Worm (Caenorhabditis elegans) whole organism, L4 larva: ENCODE measurements around the gene C31H1.5.
A peak's percentile ranks its signal among the peaks of the same experiment; 100 is the strongest.

Experiments
- D1046.2 ChIP-seq: fragments of 200-800 bp; sonication (Bioruptor generic); IDR thresholded peaks from 2 replicates; pipeline ENCODE4 v1.3.6; 2022; ENCODE audit warnings: missing genetic modification characterization, missing compliant biosample characterization
- F10B5.3 ChIP-seq: sonication (generic microtip); optimal IDR thresholded peaks from 2 replicates; lab custom pipeline; 2016; ENCODE audit warnings: mild to moderate bottlenecking, missing genetic modification characterization, missing compliant biosample characterization
- F26F4.8 ChIP-seq: fragments of 200-800 bp; sonication (Bioruptor generic); conservative IDR thresholded peaks from 2 replicates; pipeline ENCODE4 v1.3.6; 2022; ENCODE audit warnings: missing genetic modification characterization, missing compliant biosample characterization
- F44E2.7 ChIP-seq: fragments of 200-800 bp; sonication (Bioruptor generic); IDR thresholded peaks from 2 replicates; pipeline ENCODE4 v2.1.2; 2022; ENCODE audit warnings: missing genetic modification characterization, missing compliant biosample characterization
- F49E8.2 ChIP-seq: sonication (generic microtip); optimal IDR thresholded peaks from 2 replicates; lab custom pipeline; 2016; ENCODE audit warnings: missing compliant biosample characterization, mild to moderate bottlenecking, missing genetic modification characterization, borderline replicate concordance
- Y5F2A.4 ChIP-seq: fragments of 200-800 bp; sonication (Bioruptor generic); optimal IDR thresholded peaks from 2 replicates; lab custom pipeline; 2018; ENCODE audit warnings: mild to moderate bottlenecking, missing genetic modification characterization, missing compliant biosample characterization
- ZK546.5 ChIP-seq, 2 experiments: sonication (generic microtip); optimal IDR thresholded peaks; 2 replicates each; lab custom pipeline; 2017; ENCODE audit warnings: missing biosample characterization in 2 of 2, missing genetic modification characterization in 2 of 2
- aha-1 ChIP-seq: fragments of 150-350 bp; peaks from one replicate; lab custom pipeline; 2014; ENCODE audit warnings: missing biosample characterization, missing genetic modification characterization
- ceh-32 ChIP-seq: sonication (generic microtip); optimal IDR thresholded peaks from 2 replicates; lab custom pipeline; 2016; ENCODE audit warnings: mild to moderate bottlenecking, missing genetic modification characterization, missing compliant biosample characterization; ENCODE audit not compliant: poor library complexity
- ceh-44 ChIP-seq: fragments of 200-800 bp; sonication (Bioruptor generic); IDR thresholded peaks from 2 replicates; pipeline ENCODE4 v1.3.6; 2022; ENCODE audit warnings: missing genetic modification reagents, missing genetic modification characterization, missing compliant biosample characterization
- cey-2 ChIP-seq: sonication (generic microtip); optimal IDR thresholded peaks from 3 replicates; lab custom pipeline; 2017; ENCODE audit warnings: missing genetic modification characterization, mild to moderate bottlenecking, missing compliant biosample characterization, antibody characterized with exemption, borderline replicate concordance; ENCODE audit not compliant: insufficient read depth
- ctbp-1 ChIP-seq: fragments of 200-800 bp; sonication (Bioruptor generic); IDR thresholded peaks from 2 replicates; pipeline ENCODE4 v1.3.6; 2022; ENCODE audit warnings: missing genetic modification reagents, missing genetic modification characterization, missing compliant biosample characterization
- daf-16 ChIP-seq, 3 experiments: sonication (generic microtip); optimal IDR thresholded peaks; 2 replicates each; lab custom pipeline; 2016 to 2017; ENCODE audit warnings: missing genetic modification characterization in 3 of 3, missing genetic modification reagents in 3 of 3, mild to moderate bottlenecking in 2 of 3, missing compliant biosample characterization in 2 of 3, missing biosample characterization in 1 of 3, moderate library complexity in 1 of 3
- daf-19 ChIP-seq: fragments of 200-800 bp; sonication (Bioruptor generic); conservative IDR thresholded peaks from 2 replicates; pipeline ENCODE4 v1.3.6; 2022; ENCODE audit warnings: missing genetic modification characterization, missing compliant biosample characterization
- duxl-1 ChIP-seq: sonication (generic microtip); optimal IDR thresholded peaks from 2 replicates; lab custom pipeline; 2016; ENCODE audit warnings: mild to moderate bottlenecking, missing genetic modification characterization, moderate library complexity, missing compliant biosample characterization; ENCODE audit not compliant: poor library complexity
- gei-8 ChIP-seq: fragments of 200-800 bp; sonication (Bioruptor generic); optimal IDR thresholded peaks from 2 replicates; lab custom pipeline; 2018; ENCODE audit warnings: mild to moderate bottlenecking, missing genetic modification characterization, missing compliant biosample characterization
- hlh-30 ChIP-seq: sonication (generic microtip); optimal IDR thresholded peaks from 2 replicates; lab custom pipeline; 2017; ENCODE audit warnings: antibody characterized with exemption, mild to moderate bottlenecking, missing genetic modification characterization, missing compliant biosample characterization; ENCODE audit not compliant: insufficient read depth
- lim-7 ChIP-seq: fragments of 200-800 bp; sonication (Bioruptor generic); IDR thresholded peaks from 2 replicates; pipeline ENCODE4 v1.3.6; 2022; ENCODE audit warnings: missing genetic modification characterization, missing compliant biosample characterization
- lin-1 ChIP-seq: fragments of 200-800 bp; sonication (Bioruptor generic); IDR thresholded peaks from 2 replicates; pipeline ENCODE4 v1.3.6; 2022; ENCODE audit warnings: missing genetic modification reagents, missing genetic modification characterization, missing compliant biosample characterization
- lin-15B ChIP-seq: fragments of 150-350 bp; sonication (generic microtip); optimal IDR thresholded peaks from 3 replicates; lab custom pipeline; 2014; ENCODE audit warnings: missing biosample characterization, missing genetic modification characterization
- lin-39 ChIP-seq: fragments of 150-350 bp; optimal IDR thresholded peaks from 2 replicates; lab custom pipeline; 2014; ENCODE audit warnings: missing biosample characterization, missing genetic modification reagents, missing genetic modification characterization
- lir-3 ChIP-seq: sonication (generic microtip); optimal IDR thresholded peaks from 2 replicates; lab custom pipeline; 2016; ENCODE audit warnings: mild to moderate bottlenecking, missing genetic modification characterization, missing compliant biosample characterization
- lsy-2 ChIP-seq, 2 experiments: fragments of 150-350 bp in 1 of 2; sonication (generic microtip) in 1 of 2; optimal IDR thresholded peaks; 2 replicates each; lab custom pipeline; 2014 to 2017; ENCODE audit warnings: missing biosample characterization in 2 of 2, missing genetic modification characterization in 2 of 2
- mdt-29 ChIP-seq: fragments of 200-800 bp; sonication (Bioruptor generic); IDR thresholded peaks from 2 replicates; pipeline ENCODE4 v1.3.6; 2022; ENCODE audit warnings: missing genetic modification reagents, missing genetic modification characterization, missing compliant biosample characterization
- mes-2 ChIP-seq: sonication (generic microtip); optimal IDR thresholded peaks from 2 replicates; lab custom pipeline; 2016; ENCODE audit warnings: missing genotype, mild to moderate bottlenecking, missing genetic modification characterization, missing compliant biosample characterization; ENCODE audit not compliant: poor library complexity, severe bottlenecking
- mxl-3 ChIP-seq: fragments of 200-800 bp; sonication (Bioruptor generic); optimal IDR thresholded peaks from 2 replicates; lab custom pipeline; 2018; ENCODE audit warnings: mild to moderate bottlenecking, missing genetic modification characterization, missing compliant biosample characterization
- nhr-111 ChIP-seq: fragments of 200-800 bp; sonication (Bioruptor generic); optimal IDR thresholded peaks from 2 replicates; lab custom pipeline; 2018; ENCODE audit warnings: mild to moderate bottlenecking, missing genetic modification characterization, missing compliant biosample characterization
- nhr-237 ChIP-seq: sonication (generic microtip); optimal IDR thresholded peaks from 2 replicates; lab custom pipeline; 2017; ENCODE audit warnings: missing biosample characterization, missing genetic modification characterization
- nhr-25 ChIP-seq: sonication (generic microtip); optimal IDR thresholded peaks from 2 replicates; lab custom pipeline; 2017; ENCODE audit warnings: missing genetic modification characterization, mild to moderate bottlenecking, missing compliant biosample characterization, antibody characterized with exemption, moderate library complexity, borderline replicate concordance; ENCODE audit not compliant: insufficient read depth
- nhr-28 ChIP-seq: fragments of 150-350 bp; optimal IDR thresholded peaks from 2 replicates; lab custom pipeline; 2014; ENCODE audit warnings: missing biosample characterization, missing genetic modification characterization
- nhr-41 ChIP-seq: fragments of 200-800 bp; sonication (Bioruptor generic); IDR thresholded peaks from 2 replicates; pipeline ENCODE4 v1.3.6; 2022; ENCODE audit warnings: missing genetic modification reagents, missing genetic modification characterization, missing compliant biosample characterization
- nhr-48 ChIP-seq: sonication (generic microtip); optimal IDR thresholded peaks from 2 replicates; lab custom pipeline; 2016; ENCODE audit warnings: mild to moderate bottlenecking, missing genetic modification characterization, missing compliant biosample characterization
- nhr-77 ChIP-seq: fragments of 150-350 bp; optimal IDR thresholded peaks from 2 replicates; lab custom pipeline; 2014; ENCODE audit warnings: missing biosample characterization, missing genetic modification characterization
- pha-4 ChIP-seq, 2 experiments: fragments of 150-350 bp in 1 of 2; fragments of 200-800 bp in 1 of 2; sonication (Bioruptor generic) in 1 of 2; IDR thresholded peaks in 1 of 2; optimal IDR thresholded peaks in 1 of 2; 2 replicates each; pipeline versions ENCODE4 v1.3.6 to Lab custom; 2014 to 2022; ENCODE audit warnings: missing genetic modification characterization in 2 of 2, missing genetic modification reagents in 2 of 2, missing biosample characterization in 1 of 2, missing compliant biosample characterization in 1 of 2
- php-3 ChIP-seq: fragments of 200-800 bp; sonication (Bioruptor generic); IDR thresholded peaks from 2 replicates; pipeline ENCODE4 v1.3.6; 2022; ENCODE audit warnings: missing genetic modification reagents, missing genetic modification characterization, missing compliant biosample characterization
- rbr-2 ChIP-seq: sonication (generic microtip); optimal IDR thresholded peaks from 2 replicates; lab custom pipeline; 2016; ENCODE audit warnings: missing genotype, missing genetic modification characterization, missing compliant biosample characterization
- set-16 ChIP-seq: fragments of 200-800 bp; sonication (Bioruptor generic); IDR thresholded peaks from 2 replicates; pipeline ENCODE4 v1.3.6; 2022; ENCODE audit warnings: missing genetic modification reagents, missing genetic modification characterization, missing compliant biosample characterization
- snpc-1.2 ChIP-seq: fragments of 200-800 bp; sonication (Bioruptor generic); IDR thresholded peaks from 2 replicates; pipeline ENCODE4 v1.3.6; 2022; ENCODE audit warnings: missing genetic modification reagents, missing genetic modification characterization, missing compliant biosample characterization
- unc-39 ChIP-seq: sonication (generic microtip); optimal IDR thresholded peaks from 2 replicates; lab custom pipeline; 2017; ENCODE audit warnings: missing biosample characterization, missing genetic modification characterization
- unc-62 ChIP-seq, 3 experiments: fragments of 150-350 bp in 1 of 3; sonication (generic microtip); optimal IDR thresholded peaks in 2 of 3; peaks in 1 of 3; 1 replicate in 1 of 3; 2 replicates in 2 of 3; lab custom pipeline; 2014 to 2017; ENCODE audit warnings: missing biosample characterization in 3 of 3, missing genetic modification characterization in 3 of 3, missing genetic modification reagents in 3 of 3, missing genotype in 1 of 3
- zag-1 ChIP-seq: fragments of 150-350 bp; optimal IDR thresholded peaks from 2 replicates; lab custom pipeline; 2014; ENCODE audit warnings: missing biosample characterization, missing genetic modification characterization
- zip-2 ChIP-seq: fragments of 150-350 bp; optimal IDR thresholded peaks from 2 replicates; lab custom pipeline; 2014; ENCODE audit warnings: missing biosample characterization, missing genetic modification characterization
- ztf-11 ChIP-seq: fragments of 150-350 bp; optimal IDR thresholded peaks from 2 replicates; lab custom pipeline; 2014; ENCODE audit warnings: missing biosample characterization, missing genetic modification characterization
- ztf-7 ChIP-seq: fragments of 150-350 bp; optimal IDR thresholded peaks from 2 replicates; lab custom pipeline; 2014; ENCODE audit warnings: missing biosample characterization, missing genetic modification characterization

C31H1.5 gene

ce11 chrIV:5820953-5821352, 24.4 kb upstream of the C31H1.5 start:
- TF ChIP-seq nhr-28 (peak; percentile 11), lim-7 (GFP tag; lab: Robert Waterston, UW) (no peak)
- TF ChIP-seq, all 104 proteins: peak for 1

- TF ChIP-seq F10B5.3 (tag; lab: Kevin White, UChicago) (no peak), unc-62 (GFP tag; optimal IDR thresholded peaks at IDR 0.05 in 1 of 2; lab: Kevin White, UChicago) (peak in 1 of 2 experiments; percentile 56), unc-62 (tag; optimal IDR thresholded peaks at IDR 0.05; lab: Kevin White, UChicago) (no peak), mes-2 (no peak), aha-1 (tag; lab: Kevin White, UChicago) (peak; percentile 94), php-3 (GFP tag; lab: Robert Waterston, UW) (no peak)
Measured at ce11 chrIV:5820056-5820799, 23.6 kb upstream of the C31H1.5 start.

ce11 chrIV:5817459-5817858, 20.9 kb upstream of the C31H1.5 start:
- no peak for TF ChIP-seq nhr-41
- TF ChIP-seq lir-3 (tag; lab: Kevin White, UChicago), result no peak
- no peak for TF ChIP-seq ceh-32 (tag; lab: Kevin White, UChicago)
- TF ChIP-seq ztf-11 (tag; lab: Kevin White, UChicago), result no peak
- no peak for TF ChIP-seq lin-15B
- TF ChIP-seq ctbp-1, result no peak
- no peak for TF ChIP-seq ztf-7 (tag; lab: Kevin White, UChicago)
- no peak for TF ChIP-seq unc-39 (tag; lab: Kevin White, UChicago)
- TF ChIP-seq mxl-3 (GFP tag; lab: Kevin White, UChicago), result peak; percentile 67
- no peak for TF ChIP-seq nhr-237 (tag; lab: Kevin White, UChicago)
- TF ChIP-seq mdt-29, result no peak
- no peak for TF ChIP-seq D1046.2
- TF ChIP-seq nhr-25 (tag; lab: Kevin White, UChicago), result peak; percentile 59
- no peak for TF ChIP-seq duxl-1 (tag; lab: Kevin White, UChicago)
- no peak for TF ChIP-seq ZK546.5 (tag; optimal IDR thresholded peaks at IDR 0.05; lab: Kevin White, UChicago)
- no peak for TF ChIP-seq lin-39
- TF ChIP-seq pha-4 (GFP tag; IDR thresholded peaks at IDR 0.05; lab: Robert Waterston, UW), result no peak; the same call in 1 of the 2 replicates
- TF ChIP-seq pha-4 (tag; optimal IDR thresholded peaks at IDR 0.05; lab: Kevin White, UChicago), result no peak
- peak; percentile 64 for TF ChIP-seq hlh-30 (tag; lab: Kevin White, UChicago)
- TF ChIP-seq zip-2 (tag; lab: Kevin White, UChicago), result no peak
- peak; percentile 25 for TF ChIP-seq rbr-2
- no peak for TF ChIP-seq F26F4.8
- TF ChIP-seq gei-8, result no peak
- TF ChIP-seq daf-16 (GFP tag; optimal IDR thresholded peaks at IDR 0.05; lab: Kevin White, UChicago), result peak in 1 of 2 experiments; percentile 23
- peak; percentile 82 for TF ChIP-seq daf-16 (tag; optimal IDR thresholded peaks at IDR 0.05; lab: Kevin White, UChicago)
- peak; percentile 81 for TF ChIP-seq lin-1 (GFP tag; lab: Robert Waterston, UW)
- TF ChIP-seq F44E2.7 (GFP tag; lab: Robert Waterston, UW), result no peak
- peak in 1 of 2 experiments; percentile 55 for TF ChIP-seq lsy-2 (tag; optimal IDR thresholded peaks at IDR 0.05; lab: Kevin White, UChicago)
- TF ChIP-seq cey-2 (tag; lab: Kevin White, UChicago), result no peak
- TF ChIP-seq ceh-44 (GFP tag; lab: Robert Waterston, UW), result no peak
- no peak for TF ChIP-seq F49E8.2 (tag; lab: Kevin White, UChicago)
- TF ChIP-seq daf-19 (GFP tag; lab: Robert Waterston, UW), result no peak
- TF ChIP-seq aha-1 (tag; lab: Kevin White, UChicago), result peak; percentile 59
- TF ChIP-seq Y5F2A.4 (GFP tag; lab: Kevin White, UChicago), result no peak
- no peak for TF ChIP-seq zag-1
- peak; percentile 77 for TF ChIP-seq nhr-48
- no peak for TF ChIP-seq nhr-111 (GFP tag; lab: Kevin White, UChicago)
- no peak for TF ChIP-seq snpc-1.2 (GFP tag; lab: Robert Waterston, UW)
- TF ChIP-seq set-16 (GFP tag; lab: Robert Waterston, UW), result no peak
- TF ChIP-seq nhr-77, result peak; percentile 9
- no peak; the same call in 1 of the 2 replicates for TF ChIP-seq php-3 (GFP tag; lab: Robert Waterston, UW)
